Fruit fly (Drosophila melanogaster): ENCODE measurements around the gene Crag.

Gene Crag

dm6 chrX:8573744-8574484 is 17.9 kb upstream of the Crag start, which contains the start of gene CG12065:
Gene CG12065 (plus strand): TSS chrX:8574306.
- TF ChIP-seq EcR (GFP tag; optimal IDR thresholded peaks at IDR 0.05) (no peak), Dll (optimal IDR thresholded peaks at IDR 0.05) (no peak), pan (optimal IDR thresholded peaks at IDR 0.05) (no peak), usp (GFP tag; optimal IDR thresholded peaks at IDR 0.05) (no peak), psq (optimal IDR thresholded peaks at IDR 0.05) (no peak), CG8478 (optimal IDR thresholded peaks at IDR 0.05) (no peak)

dm6 chrX:8574672-8575350 is 17.0 kb upstream of the Crag start:
- TF ChIP-seq pan (optimal IDR thresholded peaks at IDR 0.05): no peak
- no peak for TF ChIP-seq psq (optimal IDR thresholded peaks at IDR 0.05)

DNA sequence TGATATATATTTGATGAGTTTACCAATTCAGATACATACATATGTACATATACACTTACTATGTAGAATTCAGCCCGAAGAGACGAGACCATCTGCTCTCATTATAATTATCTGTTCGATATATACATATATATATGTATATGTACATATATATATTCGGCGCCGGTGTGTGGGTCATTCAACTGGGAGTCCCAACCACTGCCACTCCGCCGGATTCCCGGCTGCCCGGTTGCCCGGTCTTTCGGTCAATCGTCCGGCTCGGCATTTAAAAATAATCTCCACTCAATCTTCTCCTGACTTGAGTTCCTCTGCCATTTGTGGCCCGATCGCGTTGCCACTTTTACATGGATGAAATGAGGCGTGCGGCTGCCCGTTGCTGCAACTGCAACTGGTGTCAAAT is 15.2 kb upstream of the Crag start:
- TF ChIP-seq Dll (optimal IDR thresholded peaks at IDR 0.05) (no peak), psq (optimal IDR thresholded peaks at IDR 0.05) (no peak), usp (GFP tag; optimal IDR thresholded peaks at IDR 0.05) (no peak), CG8478 (optimal IDR thresholded peaks at IDR 0.05) (no peak), pan (optimal IDR thresholded peaks at IDR 0.05) (no peak), EcR (GFP tag; optimal IDR thresholded peaks at IDR 0.05) (no peak)

DNA sequence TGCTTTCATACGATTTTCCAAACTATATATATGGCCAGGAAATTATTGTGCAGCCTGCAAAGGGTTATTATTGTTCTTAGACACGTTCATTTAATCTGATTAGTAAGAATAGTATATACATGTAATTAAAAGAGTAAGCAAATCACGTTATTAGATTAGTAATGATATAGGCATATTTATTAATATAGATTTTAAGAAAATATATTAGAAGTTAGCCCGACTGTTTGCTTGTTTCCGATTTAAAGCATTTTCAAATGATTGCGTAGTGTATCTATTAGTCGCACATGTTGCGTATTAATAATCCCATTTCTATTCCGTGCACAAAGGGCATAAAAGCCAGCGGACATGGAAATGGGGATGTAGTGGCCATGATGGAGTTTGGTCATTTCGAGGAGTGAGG is 12.7 kb upstream of the Crag start:
- TF ChIP-seq Dll (optimal IDR thresholded peaks at IDR 0.05) (no peak), pan (optimal IDR thresholded peaks at IDR 0.05) (no peak), CG8478 (optimal IDR thresholded peaks at IDR 0.05) (no peak), psq (optimal IDR thresholded peaks at IDR 0.05) (no peak), EcR (GFP tag; optimal IDR thresholded peaks at IDR 0.05) (no peak), usp (GFP tag; optimal IDR thresholded peaks at IDR 0.05) (no peak)

DNA sequence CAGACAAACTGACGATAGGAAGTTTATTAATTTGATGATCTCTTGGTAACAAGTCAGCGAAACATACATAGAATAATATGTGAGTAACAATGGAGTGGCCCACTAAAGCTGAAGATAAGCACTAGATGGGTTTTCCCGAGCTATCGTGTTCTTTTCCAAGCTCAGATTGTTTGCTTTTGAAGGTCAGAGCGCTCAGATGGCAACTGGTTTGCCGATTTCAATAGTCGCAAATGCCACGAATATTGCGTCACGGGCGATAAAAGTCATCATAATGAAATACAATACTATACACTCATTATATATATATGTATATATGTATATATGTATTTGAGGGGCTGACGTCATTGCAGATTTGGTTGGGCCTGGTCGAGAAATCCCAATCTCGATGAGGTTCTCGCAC is 12.0 kb upstream of the Crag start:
- no peak for TF ChIP-seq EcR (GFP tag; optimal IDR thresholded peaks at IDR 0.05)
- TF ChIP-seq usp (GFP tag; optimal IDR thresholded peaks at IDR 0.05): no peak
- TF ChIP-seq Dll (optimal IDR thresholded peaks at IDR 0.05): no peak
- no peak for TF ChIP-seq pan (optimal IDR thresholded peaks at IDR 0.05)
- TF ChIP-seq CG8478 (optimal IDR thresholded peaks at IDR 0.05): no peak
- no peak for TF ChIP-seq psq (optimal IDR thresholded peaks at IDR 0.05)

dm6 chrX:8580794-8581193 is 11.0 kb upstream of the Crag start:
- TF ChIP-seq psq (optimal IDR thresholded peaks at IDR 0.05): no peak
- TF ChIP-seq pan (optimal IDR thresholded peaks at IDR 0.05): no peak
- no peak for TF ChIP-seq Dll (optimal IDR thresholded peaks at IDR 0.05)
- no peak for TF ChIP-seq EcR (GFP tag; optimal IDR thresholded peaks at IDR 0.05)
- TF ChIP-seq CG8478 (optimal IDR thresholded peaks at IDR 0.05): no peak
- TF ChIP-seq usp (GFP tag; optimal IDR thresholded peaks at IDR 0.05): no peak

dm6 chrX:8583159-8583558 is 8.7 kb upstream of the Crag start:
- TF ChIP-seq CG8478 (optimal IDR thresholded peaks at IDR 0.05): no peak
- TF ChIP-seq psq (optimal IDR thresholded peaks at IDR 0.05): no peak
- no peak for TF ChIP-seq EcR (GFP tag; optimal IDR thresholded peaks at IDR 0.05)
- no peak for TF ChIP-seq usp (GFP tag; optimal IDR thresholded peaks at IDR 0.05)
- no peak for TF ChIP-seq pan (optimal IDR thresholded peaks at IDR 0.05)
- TF ChIP-seq Dll (optimal IDR thresholded peaks at IDR 0.05): no peak

DNA sequence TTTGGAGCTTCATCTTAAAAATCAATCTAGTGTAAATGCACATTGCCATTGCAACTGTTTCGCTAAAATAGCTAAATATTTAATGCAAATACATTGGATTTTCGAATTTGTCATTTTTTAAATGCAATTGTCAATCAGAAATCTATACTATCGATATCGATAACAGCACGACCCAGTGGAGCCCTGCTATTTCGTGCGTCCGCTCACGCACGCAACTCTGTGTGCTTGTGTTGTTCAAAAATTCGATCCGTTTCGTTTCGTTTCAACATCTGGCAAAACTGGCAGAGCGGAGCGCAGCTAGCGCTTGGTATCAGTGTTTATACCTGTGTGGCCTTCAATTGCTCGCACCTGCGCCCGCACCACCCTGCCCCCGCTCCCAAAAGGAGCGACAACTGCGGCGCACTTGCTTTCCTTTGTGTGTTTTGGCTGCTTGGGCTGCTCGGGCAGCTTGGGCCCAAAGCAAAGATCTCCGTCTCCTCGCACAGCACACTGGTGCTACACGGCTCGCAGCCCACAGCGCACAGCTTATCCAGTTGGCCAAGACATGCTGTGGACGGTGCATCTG is 3.1 kb upstream of the Crag start, which contains the start of gene CG12081:
TSS of gene CG12081 (plus strand) at position 205 of the 565 bp plus-strand sequence.
- TF ChIP-seq EcR (GFP tag; optimal IDR thresholded peaks at IDR 0.05) (no peak), Dll (optimal IDR thresholded peaks at IDR 0.05) (no peak), pan (optimal IDR thresholded peaks at IDR 0.05) (no peak), psq (optimal IDR thresholded peaks at IDR 0.05) (no peak)

- TF ChIP-seq psq (optimal IDR thresholded peaks at IDR 0.05): no peak
- no peak for TF ChIP-seq CG8478 (optimal IDR thresholded peaks at IDR 0.05)
- no peak for TF ChIP-seq Dll (optimal IDR thresholded peaks at IDR 0.05)
- TF ChIP-seq pan (optimal IDR thresholded peaks at IDR 0.05): no peak
- TF ChIP-seq usp (GFP tag; optimal IDR thresholded peaks at IDR 0.05): no peak
Measured at dm6 chrX:8592437-8593158, 767 bp downstream of the Crag start.

dm6 chrX:8593159-8593476 is 1.3 kb downstream of the Crag start:
- TF ChIP-seq pan (optimal IDR thresholded peaks at IDR 0.05) (no peak), psq (optimal IDR thresholded peaks at IDR 0.05) (no peak), usp (GFP tag; optimal IDR thresholded peaks at IDR 0.05) (no peak)

- no peak for TF ChIP-seq EcR (GFP tag; optimal IDR thresholded peaks at IDR 0.05)
- TF ChIP-seq psq (optimal IDR thresholded peaks at IDR 0.05): no peak
- no peak for TF ChIP-seq Dll (optimal IDR thresholded peaks at IDR 0.05)
- TF ChIP-seq CG8478 (optimal IDR thresholded peaks at IDR 0.05): no peak
- TF ChIP-seq pan (optimal IDR thresholded peaks at IDR 0.05): no peak
- no peak for TF ChIP-seq usp (GFP tag; optimal IDR thresholded peaks at IDR 0.05)
Measured at dm6 chrX:8601165-8601564, 9.3 kb downstream of the Crag start.

DNA sequence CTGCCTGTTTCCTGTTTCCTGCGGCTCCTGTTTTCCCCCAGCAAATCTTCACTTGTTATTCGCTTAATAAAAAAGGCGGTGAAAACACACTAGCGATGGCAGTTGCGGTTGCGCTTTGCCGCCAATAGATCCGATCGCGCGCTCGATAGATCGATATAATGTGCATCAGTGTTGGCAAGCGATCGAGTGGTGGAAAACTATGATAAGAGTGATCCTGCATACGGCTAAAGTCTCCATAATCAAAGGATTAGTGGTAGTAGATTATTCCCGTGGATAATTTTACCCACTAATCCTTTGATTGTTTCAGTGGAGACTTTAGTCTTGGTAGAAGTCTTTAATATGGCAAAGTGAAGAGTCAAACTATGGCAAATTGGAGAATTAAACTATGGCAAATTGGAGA is 14.4 kb downstream of the Crag start, which contains the start of gene Caf1-180:
TSS of gene Caf1-180 (minus strand) at position 99 of the 400 bp plus-strand sequence.
- TF ChIP-seq Dll (optimal IDR thresholded peaks at IDR 0.05) (no peak), usp (GFP tag; optimal IDR thresholded peaks at IDR 0.05) (no peak), CG8478 (optimal IDR thresholded peaks at IDR 0.05) (no peak), psq (optimal IDR thresholded peaks at IDR 0.05) (no peak), pan (optimal IDR thresholded peaks at IDR 0.05) (no peak), EcR (GFP tag; optimal IDR thresholded peaks at IDR 0.05) (no peak)
